Fruit fly (Drosophila melanogaster) whole organism, pupa: Measurements from ENCODE around the gene mRpL55.

ENCODE experiments used
- CG10348 ChIP-seq: fragments of 200-800 bp; sonication (Bioruptor generic); IDR thresholded peaks from 2 replicates; pipeline ENCODE4 v1.3.6; 2022; ENCODE audit warnings: missing biosample characterization, missing genetic modification characterization
- CG12605 ChIP-seq: fragments of 200-800 bp; sonication (Bioruptor generic); IDR thresholded peaks from 2 replicates; pipeline ENCODE4 v1.3.6; 2022; ENCODE audit warnings: missing biosample characterization, missing genetic modification characterization
- CG13204 ChIP-seq: fragments of 200-800 bp; sonication (Bioruptor generic); optimal IDR thresholded peaks from 2 replicates; lab custom pipeline; 2018; ENCODE audit warnings: missing biosample characterization, mild to moderate bottlenecking, missing genetic modification characterization, moderate library complexity
- CG14655 ChIP-seq: fragments of 200-800 bp; sonication (Bioruptor generic); optimal IDR thresholded peaks from 3 replicates; lab custom pipeline; 2017; ENCODE audit warnings: mild to moderate bottlenecking, missing biosample characterization, missing genetic modification reagents, missing genetic modification characterization
- CG15710 ChIP-seq: fragments of 200-800 bp; sonication (Bioruptor generic); optimal IDR thresholded peaks from 2 replicates; lab custom pipeline; 2018; ENCODE audit warnings: missing biosample characterization, mild to moderate bottlenecking, missing genetic modification characterization, moderate library complexity
- CG17806 ChIP-seq: fragments of 200-800 bp; sonication (Bioruptor generic); optimal IDR thresholded peaks from 2 replicates; lab custom pipeline; 2018; ENCODE audit warnings: missing biosample characterization, mild to moderate bottlenecking, missing genetic modification characterization, moderate library complexity
- CG32121 ChIP-seq: fragments of 200-800 bp; sonication (Bioruptor generic); IDR thresholded peaks from 2 replicates; pipeline ENCODE4 v1.3.6; 2022; ENCODE audit warnings: missing biosample characterization, missing genetic modification characterization
- CG34367 ChIP-seq: fragments of 200-800 bp; sonication (Bioruptor generic); optimal IDR thresholded peaks from 2 replicates; lab custom pipeline; 2018; ENCODE audit warnings: missing biosample characterization, mild to moderate bottlenecking, missing genetic modification characterization
- CG4496 ChIP-seq: fragments of 200-800 bp; sonication (Bioruptor generic); IDR thresholded peaks from 3 replicates; pipeline ENCODE4 v1.3.6; 2022; ENCODE audit warnings: missing biosample characterization, missing genetic modification characterization
- CG8159 ChIP-seq: fragments of 200-800 bp; sonication (Bioruptor generic); optimal IDR thresholded peaks from 3 replicates; lab custom pipeline; 2018; ENCODE audit warnings: missing biosample characterization, mild to moderate bottlenecking, missing genetic modification characterization, moderate library complexity
- CG8301 ChIP-seq: fragments of 200-800 bp; sonication (Bioruptor generic); optimal IDR thresholded peaks from 2 replicates; lab custom pipeline; 2018; ENCODE audit warnings: missing biosample characterization, mild to moderate bottlenecking, missing genetic modification characterization
- CG9948 ChIP-seq: fragments of 200-800 bp; sonication (Bioruptor generic); optimal IDR thresholded peaks from 2 replicates; lab custom pipeline; 2018; ENCODE audit warnings: missing biosample characterization, mild to moderate bottlenecking, missing genetic modification characterization, moderate library complexity
- D1 ChIP-seq: fragments of 200-800 bp; sonication (Bioruptor generic); optimal IDR thresholded peaks from 2 replicates; lab custom pipeline; 2018; ENCODE audit warnings: missing biosample characterization, mild to moderate bottlenecking, missing genetic modification characterization, moderate library complexity
- EcR ChIP-seq: fragments of 200-800 bp; sonication (Bioruptor generic); optimal IDR thresholded peaks from 3 replicates; lab custom pipeline; 2019; ENCODE audit warnings: missing biosample characterization, missing genetic modification characterization, mild to moderate bottlenecking, moderate library complexity, missing genetic modification reagents
- Ets98B ChIP-seq: fragments of 200-800 bp; sonication (Bioruptor generic); IDR thresholded peaks from 2 replicates; pipeline ENCODE4 v1.3.6; 2022; ENCODE audit warnings: missing biosample characterization, missing genetic modification characterization
- Pif1A ChIP-seq: fragments of 200-800 bp; sonication (Bioruptor generic); optimal IDR thresholded peaks from 3 replicates; lab custom pipeline; 2016; ENCODE audit warnings: missing biosample characterization, missing genetic modification characterization
- Pif1B ChIP-seq: fragments of 200-800 bp; sonication (Bioruptor generic); optimal IDR thresholded peaks from 3 replicates; lab custom pipeline; 2016; ENCODE audit warnings: missing biosample characterization, missing genetic modification characterization
- Snoo ChIP-seq: fragments of 200-800 bp; sonication (Bioruptor generic); optimal IDR thresholded peaks from 3 replicates; lab custom pipeline; 2017; ENCODE audit warnings: missing biosample characterization, mild to moderate bottlenecking, missing genetic modification characterization, inconsistent platforms
- fd96Ca ChIP-seq: fragments of 200-800 bp; sonication (Bioruptor generic); IDR thresholded peaks from 3 replicates; pipeline ENCODE4 v1.3.6; 2022; ENCODE audit warnings: missing biosample characterization, missing genetic modification characterization
- gl ChIP-seq: fragments of 200-800 bp; sonication (Bioruptor generic); optimal IDR thresholded peaks from 2 replicates; lab custom pipeline; 2018; ENCODE audit warnings: missing biosample characterization, mild to moderate bottlenecking, missing genetic modification characterization
- rn ChIP-seq: fragments of 200-800 bp; sonication (Bioruptor generic); IDR thresholded peaks from 2 replicates; pipeline ENCODE4 v1.3.6; 2022; ENCODE audit warnings: missing biosample characterization, missing genetic modification characterization

Gene mRpL55

DNA sequence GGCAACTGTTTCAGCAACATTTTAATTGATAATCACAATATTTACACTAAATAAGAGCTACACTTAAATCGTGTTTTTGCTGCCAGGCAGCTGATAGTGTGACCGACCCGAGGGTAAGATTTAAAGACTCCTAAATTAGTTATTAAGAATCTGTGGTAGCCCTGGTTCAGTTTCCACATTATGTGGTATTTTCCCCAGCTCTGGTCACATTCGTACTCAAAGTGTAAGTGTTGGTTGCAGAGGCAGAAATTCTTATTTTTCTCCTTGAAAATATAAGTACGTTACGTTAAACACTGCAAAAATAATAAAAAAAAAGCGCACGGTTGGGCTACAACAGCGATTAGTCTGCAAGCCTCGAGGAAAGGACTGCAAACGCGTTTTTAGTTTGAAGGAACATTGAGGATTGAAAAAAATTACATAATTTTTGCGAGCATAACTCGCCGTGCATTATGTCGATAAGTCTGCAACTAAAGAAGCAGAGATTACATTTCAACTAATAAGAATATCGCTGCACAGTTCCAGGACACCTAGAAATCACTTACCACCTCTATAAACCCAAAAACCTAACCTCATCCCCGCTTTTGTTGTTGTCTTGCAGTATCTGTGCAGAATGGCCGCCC, at the start of gene mRpL55, which contains the start of gene ATPsynD:
Gene mRpL55, minus strand, starts transcription at position 107 of the 620 bp plus-strand sequence.
Gene ATPsynD, plus strand, starts transcription at position 202 of the 620 bp plus-strand sequence.
- TF ChIP-seq D1 (no peak), CG32121 (GFP tag; lab: Robert Waterston, UW) (no peak), Pif1B (GFP tag; lab: Kevin White, UChicago) (no peak), CG9948 (tag; lab: Kevin White, UChicago) (no peak)

DNA sequence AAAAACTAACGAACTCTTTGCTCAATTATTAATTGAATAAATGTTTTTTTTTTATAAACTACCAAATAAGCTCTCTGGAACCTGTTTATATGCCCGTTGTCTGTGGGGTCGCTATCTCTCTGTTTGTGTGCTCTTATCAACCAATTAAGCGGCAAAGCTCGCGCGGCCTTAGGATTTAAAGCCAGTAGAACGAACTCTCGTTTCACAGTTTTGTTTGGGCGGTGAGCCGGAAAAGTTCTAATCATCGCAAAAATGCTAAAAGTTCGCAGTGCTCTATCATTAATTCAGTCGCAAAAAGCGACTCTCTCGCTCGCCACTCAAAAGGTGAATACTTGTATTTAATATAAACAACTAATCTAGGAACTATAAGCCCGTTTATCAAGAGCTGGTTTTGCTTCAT, 40.3 kb upstream of the mRpL55 start, which contains the start of gene Cyp12a4:
Gene Cyp12a4, plus strand, starts transcription at position 202 of the 400 bp plus-strand sequence.
- TF ChIP-seq EcR (GFP tag; lab: Kevin White, UChicago) (no peak), fd96Ca (GFP tag; lab: Robert Waterston, UW) (no peak), CG10348 (GFP tag; lab: Robert Waterston, UW) (no peak), CG32121 (GFP tag; lab: Robert Waterston, UW) (no peak), CG8159 (no peak), CG14655 (no peak), CG15710 (tag; lab: Kevin White, UChicago) (no peak), CG12605 (no peak), rn (GFP tag; lab: Robert Waterston, UW) (no peak), D1 (no peak), CG17806 (tag; lab: Kevin White, UChicago) (no peak), CG9948 (tag; lab: Kevin White, UChicago) (no peak), Snoo (tag; lab: Kevin White, UChicago) (no peak), Ets98B (GFP tag; lab: Robert Waterston, UW) (no peak), gl (tag; lab: Kevin White, UChicago) (no peak), CG4496 (GFP tag; lab: Robert Waterston, UW) (no peak), CG8301 (no peak), Pif1B (GFP tag; lab: Kevin White, UChicago) (no peak), CG34367 (tag; lab: Kevin White, UChicago) (no peak), CG13204 (GFP tag; lab: Kevin White, UChicago) (no peak)

DNA sequence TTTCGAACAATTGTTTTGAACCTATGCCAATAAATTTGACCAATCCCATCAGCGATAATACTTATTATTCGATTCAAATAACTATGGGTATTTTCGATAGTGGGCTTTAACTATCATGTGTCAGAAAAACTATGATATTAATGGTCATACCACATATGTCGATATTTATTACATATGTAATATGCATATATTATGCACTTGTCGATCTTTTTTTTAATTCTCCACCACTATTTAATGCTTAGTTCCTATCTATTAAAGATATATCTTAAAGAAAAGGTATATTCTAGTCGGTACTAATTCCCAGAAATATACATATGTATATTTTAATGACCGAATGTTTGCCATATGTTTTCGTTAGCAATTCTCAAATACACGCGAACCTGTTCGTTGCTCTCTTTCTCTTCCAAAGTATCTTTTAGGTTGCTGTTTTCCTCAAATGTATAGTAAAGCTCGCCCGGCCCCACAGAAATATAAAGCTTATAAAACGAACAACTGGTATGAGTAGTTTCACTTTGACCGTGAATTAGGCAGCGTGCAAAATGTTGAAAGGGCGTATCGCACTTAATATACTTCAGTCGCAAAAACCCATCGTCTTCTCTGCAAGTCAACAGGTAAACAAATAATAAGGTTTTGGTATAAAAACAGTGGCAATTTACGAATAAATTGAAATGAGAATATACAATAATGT, 37.6 kb upstream of the mRpL55 start, which contains the start of gene Cyp12a5:
Gene Cyp12a5, plus strand, starts transcription at position 503 of the 688 bp plus-strand sequence.
- no peak for TF ChIP-seq EcR (GFP tag; lab: Kevin White, UChicago)
- TF ChIP-seq CG15710 (tag; lab: Kevin White, UChicago), result no peak
- no peak for TF ChIP-seq CG10348 (GFP tag; lab: Robert Waterston, UW)
- no peak for TF ChIP-seq Ets98B (GFP tag; lab: Robert Waterston, UW)
- no peak for TF ChIP-seq CG4496 (GFP tag; lab: Robert Waterston, UW)
- TF ChIP-seq Pif1B (GFP tag; lab: Kevin White, UChicago), result no peak
- no peak for TF ChIP-seq CG14655
- TF ChIP-seq CG8301, result no peak
- TF ChIP-seq CG34367 (tag; lab: Kevin White, UChicago), result no peak
- TF ChIP-seq, all 21 proteins: peak for 0

DNA sequence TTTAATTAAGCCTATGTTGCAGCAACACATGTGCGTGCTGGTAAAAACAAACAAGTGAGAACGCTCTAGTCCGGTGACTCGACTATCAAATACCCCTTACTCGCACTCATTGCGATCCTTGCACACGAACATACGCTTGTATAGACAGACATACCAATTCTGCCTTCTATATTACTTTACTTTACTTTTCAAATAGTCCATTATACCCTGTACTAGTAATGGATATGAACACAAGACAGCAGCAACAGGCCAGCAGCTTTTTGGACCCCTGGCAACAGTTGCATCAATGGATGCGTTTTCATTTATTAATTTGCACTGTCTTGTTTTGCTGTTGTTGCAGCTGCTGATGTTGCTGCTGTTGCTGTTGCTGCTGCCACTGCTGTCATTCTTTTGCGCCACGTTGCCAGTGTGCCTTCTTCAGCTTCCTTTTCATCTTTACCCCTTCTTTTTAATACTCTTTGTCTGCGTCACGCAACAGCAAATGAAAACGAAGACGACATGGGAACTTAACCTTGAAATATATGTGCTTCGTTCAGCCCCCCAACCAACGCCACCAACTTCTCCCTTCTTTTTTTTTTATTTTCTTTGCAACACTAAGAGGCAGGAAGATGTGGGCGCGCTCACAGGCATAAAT, 23.9 kb upstream of the mRpL55 start:
- peak; percentile 62 for TF ChIP-seq EcR (GFP tag; lab: Kevin White, UChicago)
- peak; percentile 78 for TF ChIP-seq Snoo (tag; lab: Kevin White, UChicago)
- TF ChIP-seq CG13204 (GFP tag; lab: Kevin White, UChicago), result peak; percentile 56
- TF ChIP-seq Pif1B (GFP tag; lab: Kevin White, UChicago), result peak; percentile 87
- TF ChIP-seq CG10348 (GFP tag; lab: Robert Waterston, UW), result peak; percentile 44
- TF ChIP-seq rn (GFP tag; lab: Robert Waterston, UW), result peak; percentile 74
- TF ChIP-seq fd96Ca (GFP tag; lab: Robert Waterston, UW), result peak; percentile 95
- peak; percentile 85 for TF ChIP-seq CG15710 (tag; lab: Kevin White, UChicago)
- peak; percentile 28 for TF ChIP-seq D1
- peak; percentile 86 for TF ChIP-seq CG17806 (tag; lab: Kevin White, UChicago)
- TF ChIP-seq CG34367 (tag; lab: Kevin White, UChicago), result peak; percentile 84
- TF ChIP-seq CG9948 (tag; lab: Kevin White, UChicago), result peak; percentile 83
- peak; percentile 88 for TF ChIP-seq Ets98B (GFP tag; lab: Robert Waterston, UW)
- TF ChIP-seq gl (tag; lab: Kevin White, UChicago), result peak; percentile 71
- TF ChIP-seq CG4496 (GFP tag; lab: Robert Waterston, UW), result peak; percentile 95
- peak; percentile 90 for TF ChIP-seq CG12605
- TF ChIP-seq CG14655, result peak; percentile 82
- TF ChIP-seq CG8159, result peak; percentile 84
- peak; percentile 71 for TF ChIP-seq CG8301
- peak; percentile 89 for TF ChIP-seq Pif1A (GFP tag; lab: Kevin White, UChicago)
- peak; percentile 89 for TF ChIP-seq CG32121 (GFP tag; lab: Robert Waterston, UW)

DNA sequence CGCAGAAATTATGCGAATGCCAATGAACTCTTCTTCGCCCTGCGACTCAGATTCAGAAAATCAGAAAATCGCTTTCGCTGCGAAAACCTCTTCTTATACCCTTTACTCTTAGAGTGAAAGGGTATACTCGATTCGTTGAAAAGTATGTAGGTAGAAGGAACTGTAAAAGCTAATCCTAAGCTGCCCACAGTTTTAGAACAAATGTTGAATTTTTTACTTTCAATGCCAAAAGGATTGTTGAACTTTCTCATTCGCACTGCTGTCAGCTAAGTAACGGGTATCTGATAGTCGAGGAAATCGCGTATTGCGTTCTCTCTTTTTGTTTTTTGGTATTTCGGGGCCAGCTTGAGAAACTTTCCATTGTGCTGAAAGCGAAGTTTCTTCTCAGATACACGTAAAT, 19.1 kb upstream of the mRpL55 start:
- TF ChIP-seq Pif1B (GFP tag; lab: Kevin White, UChicago) (peak; percentile 42), D1 (no peak), EcR (GFP tag; lab: Kevin White, UChicago) (no peak), Pif1A (GFP tag; lab: Kevin White, UChicago) (peak; percentile 34), CG15710 (tag; lab: Kevin White, UChicago) (no peak), CG8159 (peak; percentile 15), CG12605 (no peak), rn (GFP tag; lab: Robert Waterston, UW) (no peak), CG34367 (tag; lab: Kevin White, UChicago) (no peak), CG9948 (tag; lab: Kevin White, UChicago) (peak; percentile 16), CG17806 (tag; lab: Kevin White, UChicago) (peak; percentile 7), CG8301 (no peak), Snoo (tag; lab: Kevin White, UChicago) (peak; percentile 64), CG13204 (GFP tag; lab: Kevin White, UChicago) (no peak), CG14655 (peak; percentile 26)
